Worm (Caenorhabditis elegans) whole organism, dauer: ENCODE data around the gene math-33.
"Not testable (repeated sequence)": the region's sequence is repeated elsewhere in the genome, so short reads cannot be mapped to it uniquely, and the experiment has no call there.

Experiments used
- unc-62 ChIP-seq: sonication (generic microtip); optimal IDR thresholded peaks from 2 replicates; lab custom pipeline; 2017; ENCODE audit warnings: missing biosample characterization, missing genetic modification reagents, missing genetic modification characterization

Gene math-33

DNA sequence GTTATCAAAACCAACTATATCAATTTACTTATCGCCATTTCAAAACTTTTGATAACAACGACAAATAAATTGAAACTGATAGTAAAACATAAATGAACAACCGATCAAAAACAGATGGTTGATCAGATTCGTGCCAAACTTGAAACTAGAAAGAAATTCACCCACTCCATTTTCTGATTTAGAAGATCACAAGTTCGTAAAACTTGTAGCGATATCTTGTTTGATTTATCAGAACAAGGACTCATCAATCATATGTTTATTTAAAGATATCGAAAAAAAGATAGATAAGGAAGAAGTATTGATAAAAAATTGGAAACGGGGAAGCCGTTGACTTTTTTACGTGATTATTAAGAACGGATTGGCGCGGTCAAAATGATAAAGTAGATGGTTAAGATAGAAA, 26.6 kb upstream of the math-33 start:
- no peak for TF ChIP-seq unc-62

DNA sequence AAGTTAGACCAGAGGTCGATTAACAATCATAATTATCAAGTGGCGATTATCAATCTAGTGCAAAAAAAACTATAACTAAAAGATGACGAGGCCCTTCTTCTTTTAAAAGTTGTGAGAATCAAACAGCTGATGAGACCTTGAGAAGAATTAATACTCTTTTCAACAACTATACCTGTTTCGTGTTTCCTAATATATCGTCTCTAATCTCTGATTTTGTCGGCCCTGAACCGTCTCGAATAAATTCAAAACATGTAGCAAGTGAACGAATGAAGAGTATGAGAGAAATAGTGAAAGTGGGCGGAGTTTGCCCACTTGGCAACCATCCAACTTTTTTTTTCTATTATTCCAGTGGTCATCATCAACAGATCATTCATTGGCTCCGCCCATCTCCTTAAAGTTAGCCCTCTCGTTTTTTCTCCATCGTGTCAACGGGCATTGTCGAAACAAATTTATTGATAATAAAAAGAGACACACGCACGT, 26.1 kb upstream of the math-33 start, which contains the start of gene Y42A5A.1:
Gene Y42A5A.1, plus strand, starts transcription at position 430 of the 480 bp plus-strand sequence.
- TF ChIP-seq unc-62 = no peak

DNA sequence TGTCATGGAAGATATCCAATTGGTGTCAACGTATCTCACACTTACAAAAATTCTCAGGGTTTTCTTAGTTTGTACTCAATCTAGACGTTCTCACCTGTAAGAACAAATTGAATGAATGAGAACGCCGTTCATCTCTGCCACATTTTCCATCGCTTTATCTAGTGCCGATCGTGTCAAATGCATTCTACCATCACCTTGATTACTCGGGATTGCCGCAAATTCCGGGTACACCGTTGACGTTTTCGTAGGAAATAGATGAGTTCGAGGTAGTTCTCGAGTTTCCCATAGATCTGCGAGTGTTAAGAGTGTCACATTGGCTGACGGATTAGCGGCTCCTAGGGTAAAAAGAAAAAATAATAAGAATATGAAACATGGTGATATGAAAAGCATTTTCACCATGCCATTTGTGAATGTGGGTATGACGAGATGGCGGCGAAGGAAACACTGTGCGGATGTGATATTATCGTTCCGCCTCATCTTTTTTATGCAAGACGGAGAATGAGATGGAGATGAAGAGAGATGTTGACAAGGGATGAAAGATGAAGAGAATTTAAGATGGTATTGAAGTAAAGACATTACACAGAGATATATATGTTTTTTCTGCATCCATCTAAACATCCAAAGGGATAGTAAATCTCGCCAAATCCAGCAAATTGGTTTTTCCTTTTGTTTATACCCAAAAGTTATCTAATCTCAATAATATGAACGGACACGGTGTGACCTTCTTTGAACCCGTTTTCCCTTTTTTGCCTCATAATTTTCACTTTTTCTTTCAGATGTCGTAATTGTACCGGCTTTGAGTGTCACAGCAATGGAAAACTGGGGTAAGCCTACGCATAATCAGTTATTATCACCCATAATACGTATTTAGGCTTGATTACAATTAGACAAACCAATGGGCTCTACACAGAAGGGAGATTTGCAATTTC, 20.3 kb upstream of the math-33 start, which contains the start of gene lact-8:
Gene lact-8, minus strand, starts transcription at position 445 of the 929 bp plus-strand sequence.
- TF ChIP-seq unc-62 = no peak

DNA sequence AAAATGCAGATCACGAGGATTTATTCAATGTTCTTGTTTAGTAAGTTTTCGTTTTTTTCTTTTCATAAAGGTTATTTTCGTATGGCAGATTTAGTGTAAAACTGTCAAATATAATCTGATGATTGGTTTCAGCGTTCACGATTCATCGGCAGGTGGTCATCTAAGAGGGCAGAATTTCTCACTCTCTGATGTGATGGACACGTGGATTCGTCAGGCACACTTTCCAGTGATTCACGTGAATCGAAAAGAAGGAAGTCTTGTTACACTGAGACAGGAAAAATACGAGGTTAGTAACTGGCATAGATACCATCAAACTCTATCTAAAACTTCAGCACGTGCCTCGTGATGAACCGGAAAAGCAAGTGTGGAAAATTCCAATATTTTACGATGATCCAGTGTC, 19.0 kb upstream of the math-33 start:
- TF ChIP-seq unc-62 = no peak

DNA sequence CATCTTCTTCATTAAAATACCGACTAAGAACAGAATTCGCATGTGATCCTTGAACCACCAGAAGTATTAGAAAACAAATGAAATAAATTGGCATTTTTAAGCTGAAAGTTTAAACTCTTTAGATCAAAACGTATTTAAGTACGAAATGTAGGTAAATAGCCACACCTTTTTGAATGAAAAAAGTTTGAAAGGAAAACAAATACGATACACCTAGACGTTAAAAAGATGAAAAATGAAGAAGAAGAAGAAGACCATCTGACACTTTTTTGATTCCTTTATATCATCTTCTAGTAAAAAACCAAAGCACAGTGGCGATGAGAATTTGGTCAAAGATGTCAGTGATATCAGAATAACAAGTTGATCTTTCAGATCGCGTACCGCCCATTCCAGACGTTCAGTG, 17.8 kb upstream of the math-33 start, which contains the start of gene Y42A5A.3:
Gene Y42A5A.3, minus strand, starts transcription at position 101 of the 400 bp plus-strand sequence.
- no peak for TF ChIP-seq unc-62

DNA sequence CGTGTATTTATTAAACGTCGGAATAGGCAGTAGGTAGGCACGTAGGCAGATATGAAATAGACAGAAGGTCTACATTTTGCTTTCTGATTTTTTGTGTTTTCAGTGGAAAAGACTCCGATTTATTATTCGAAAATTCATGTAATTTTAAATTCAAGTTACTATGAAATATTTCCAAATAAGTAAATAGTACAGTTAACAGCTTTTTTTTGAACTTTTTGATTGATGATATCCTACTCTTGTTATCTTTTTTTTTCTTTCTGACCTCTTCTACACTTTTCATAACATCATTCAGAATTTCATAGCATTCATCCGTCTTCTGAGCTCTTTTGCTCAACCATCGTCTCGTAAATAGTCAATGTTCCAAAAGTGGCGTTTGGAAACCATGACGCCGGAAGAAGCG, 15.1 kb upstream of the math-33 start, which contains the start of gene cdkl-1:
Gene cdkl-1, plus strand, starts transcription at position 301 of the 400 bp plus-strand sequence.
- TF ChIP-seq unc-62 = no peak

DNA sequence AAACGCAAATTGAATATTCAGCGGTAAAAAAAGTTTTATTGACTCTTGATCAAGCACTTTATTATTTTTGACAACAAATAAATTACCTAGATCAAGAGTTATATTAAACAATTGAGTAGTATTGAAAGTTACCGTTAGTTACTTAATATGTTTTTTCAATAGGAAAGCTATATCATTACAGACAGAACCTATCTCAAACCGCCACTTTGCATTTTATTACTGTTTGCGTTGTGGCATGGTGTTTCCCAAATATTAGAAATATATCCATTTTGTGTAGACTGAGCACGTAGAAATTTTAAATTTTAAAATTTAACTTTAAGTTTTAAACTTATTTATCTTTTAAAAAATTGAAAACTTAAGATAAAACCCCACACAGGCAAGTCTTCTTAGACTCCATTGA, 9.3 kb upstream of the math-33 start:
- no peak for TF ChIP-seq unc-62

DNA sequence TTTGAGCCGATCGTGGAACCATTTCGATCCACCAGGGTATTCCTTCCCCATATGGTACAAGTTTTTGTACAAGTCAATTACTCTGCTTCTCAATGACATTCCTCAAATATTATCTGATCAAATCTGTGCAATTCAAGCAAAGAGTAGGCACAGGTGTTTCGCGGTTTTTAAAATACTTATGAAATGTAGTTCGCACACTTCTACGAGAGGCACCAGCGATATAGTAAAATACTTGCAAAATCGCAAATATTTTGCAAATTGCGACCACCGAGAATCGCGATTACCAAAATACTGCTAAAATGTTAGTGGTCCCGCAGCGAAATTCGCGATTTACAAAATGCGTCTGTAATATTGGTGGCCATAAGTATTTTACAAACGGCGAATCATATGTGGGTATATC, 4.1 kb upstream of the math-33 start, which contains the start of gene Y42A5A.5:
Gene Y42A5A.5, minus strand, starts transcription at position 101 of the 400 bp plus-strand sequence.
- TF ChIP-seq unc-62 = not testable (repeated sequence)

DNA sequence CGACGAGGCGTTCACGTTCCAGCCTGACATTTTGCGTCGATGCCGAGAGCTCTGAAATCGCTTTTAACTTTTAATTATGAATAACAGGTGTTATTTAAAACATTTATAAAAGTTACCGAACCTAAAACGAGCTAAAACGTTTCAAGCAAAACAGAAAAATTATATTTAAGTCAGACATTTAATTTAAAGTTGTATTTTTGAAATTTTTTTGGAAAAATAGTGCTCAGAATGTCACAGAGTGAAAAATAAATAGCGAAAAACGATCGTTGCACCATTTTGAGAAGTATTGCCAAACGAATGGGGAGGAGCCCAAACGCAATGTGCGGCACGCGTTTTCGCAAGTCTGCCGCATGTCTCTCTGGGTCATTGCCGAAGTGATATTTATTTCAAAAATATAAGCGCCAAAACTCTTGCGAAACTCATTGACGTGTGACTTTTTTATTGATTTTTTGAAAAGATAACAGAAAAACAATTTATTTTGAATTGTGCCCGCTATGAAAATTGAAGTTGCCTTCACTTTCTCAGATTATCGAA, 599 bp upstream of the math-33 start, which contains the start of gene erfa-3:
Gene erfa-3, minus strand, starts transcription at position 51 of the 534 bp plus-strand sequence.
- TF ChIP-seq unc-62 = no peak

DNA sequence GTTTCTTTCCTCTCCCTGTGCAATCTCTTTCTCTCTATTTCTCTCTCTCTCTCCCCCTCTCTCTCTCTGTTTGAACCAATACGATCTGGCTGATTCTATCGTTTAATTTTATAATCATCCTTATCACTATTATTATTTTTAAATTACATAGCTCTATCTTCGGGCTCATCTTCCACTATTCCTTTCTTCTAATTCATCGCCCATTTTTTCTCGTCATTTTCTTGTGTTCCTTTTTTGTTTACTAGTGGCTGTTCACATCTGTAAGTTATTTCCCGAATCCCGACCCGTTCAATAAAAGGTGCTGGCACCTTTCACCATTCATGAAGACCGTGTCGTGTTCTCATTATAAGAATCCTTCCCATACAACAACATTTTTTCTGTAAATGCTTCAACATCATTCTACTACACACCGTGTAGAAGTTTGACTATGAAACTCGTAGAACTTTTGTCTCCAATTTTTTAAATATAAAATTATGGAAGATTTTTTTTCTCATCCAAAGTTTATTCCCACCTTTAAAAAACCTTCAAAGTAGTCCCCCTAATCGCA, 4.5 kb downstream of the math-33 start:
- no peak for TF ChIP-seq unc-62

DNA sequence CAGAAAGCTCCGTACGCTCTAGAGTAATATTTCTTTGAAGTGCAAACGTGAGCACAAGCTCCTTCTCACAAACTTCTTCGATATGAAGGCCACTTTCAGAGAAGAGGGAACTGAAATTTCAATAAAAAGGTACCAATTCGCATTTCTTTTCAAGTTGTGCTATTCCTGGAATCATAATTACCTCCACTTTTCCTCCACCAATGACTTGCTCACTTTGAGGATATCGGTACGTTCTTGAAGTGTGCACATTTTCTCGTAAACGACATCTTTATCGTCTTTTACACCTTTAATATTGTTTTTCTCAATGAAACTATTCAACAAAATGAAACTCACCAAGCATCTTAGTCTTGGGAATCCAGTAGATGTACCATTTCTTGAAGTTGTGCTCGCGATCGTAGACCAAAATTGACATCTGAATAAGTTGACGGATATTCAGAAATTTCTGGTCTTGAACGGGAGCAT, 5.6 kb downstream of the math-33 start, which contains the start of gene scb-1:
Gene scb-1, minus strand, starts transcription at position 412 of the 462 bp plus-strand sequence.
- TF ChIP-seq unc-62 = no peak

DNA sequence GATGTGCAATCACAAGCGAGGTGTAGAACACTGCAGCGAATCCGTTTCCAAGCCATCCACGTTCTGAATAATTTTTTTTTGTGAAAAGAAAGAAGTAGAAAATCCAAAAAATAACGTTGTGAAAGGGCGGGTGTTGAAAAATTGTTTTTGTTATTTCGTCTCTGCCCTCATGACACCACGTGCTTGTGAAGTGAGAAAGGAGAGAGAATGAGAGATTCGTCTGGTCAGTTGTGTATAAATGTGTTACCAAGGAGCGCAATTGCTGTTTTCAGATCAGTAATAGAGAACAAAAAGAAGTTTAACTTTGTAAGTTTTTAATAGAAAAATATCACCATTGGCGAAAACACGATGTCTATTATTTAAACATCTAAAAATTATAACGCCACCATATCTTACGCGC, 7.5 kb downstream of the math-33 start:
- no peak for TF ChIP-seq unc-62

DNA sequence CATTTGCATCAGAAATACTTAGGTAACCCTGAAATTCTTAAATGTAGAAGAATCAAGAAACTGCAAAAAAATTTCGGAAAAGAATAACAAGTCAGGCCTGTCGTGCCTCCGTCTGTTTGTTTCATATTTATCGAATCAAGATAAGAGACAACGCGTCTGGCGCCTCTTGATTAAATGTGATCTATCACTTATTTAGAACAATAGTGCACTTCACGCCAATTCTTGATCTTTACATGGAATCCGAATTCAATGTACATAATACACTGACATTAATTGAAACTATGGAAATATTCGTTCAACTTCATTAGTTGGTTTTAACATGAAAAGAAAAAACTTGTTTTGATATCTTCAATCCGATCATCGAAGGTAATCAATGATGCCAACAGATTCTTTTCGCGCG, 8.8 kb downstream of the math-33 start, which contains the start of gene mboa-2:
Gene mboa-2, minus strand, starts transcription at position 28 of the 400 bp plus-strand sequence.
- TF ChIP-seq unc-62 = no peak

DNA sequence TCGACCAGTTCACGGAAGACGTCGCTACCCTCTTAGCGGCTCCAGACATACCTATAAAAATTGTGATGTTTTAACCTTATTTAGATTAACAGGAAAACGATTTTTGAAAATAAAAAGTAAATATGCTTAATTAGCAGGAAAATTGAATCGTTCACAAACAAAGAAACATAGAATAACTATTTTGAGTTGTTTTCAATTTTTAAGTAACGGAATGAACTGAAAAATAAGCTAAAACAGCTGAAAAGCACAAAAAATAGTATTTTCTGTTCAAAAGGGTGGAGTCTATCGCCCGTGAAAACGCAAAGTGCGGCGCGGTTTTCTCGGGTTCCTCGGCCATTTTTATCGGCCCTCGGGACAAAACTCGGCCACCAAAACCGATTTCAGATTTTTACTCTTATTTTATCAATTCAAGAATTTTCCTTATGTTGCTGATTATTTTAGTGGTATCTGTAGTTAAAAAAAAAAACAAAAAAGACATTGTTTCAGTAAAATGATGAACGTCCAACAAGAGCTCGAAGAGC, 10.2 kb downstream of the math-33 start, which contains the start of the genes atp-5 and lmtr-3:
Gene atp-5, minus strand, starts transcription at position 51 of the 521 bp plus-strand sequence.
Gene lmtr-3, plus strand, starts transcription at position 370 of the 521 bp plus-strand sequence.
- TF ChIP-seq unc-62 = no peak

DNA sequence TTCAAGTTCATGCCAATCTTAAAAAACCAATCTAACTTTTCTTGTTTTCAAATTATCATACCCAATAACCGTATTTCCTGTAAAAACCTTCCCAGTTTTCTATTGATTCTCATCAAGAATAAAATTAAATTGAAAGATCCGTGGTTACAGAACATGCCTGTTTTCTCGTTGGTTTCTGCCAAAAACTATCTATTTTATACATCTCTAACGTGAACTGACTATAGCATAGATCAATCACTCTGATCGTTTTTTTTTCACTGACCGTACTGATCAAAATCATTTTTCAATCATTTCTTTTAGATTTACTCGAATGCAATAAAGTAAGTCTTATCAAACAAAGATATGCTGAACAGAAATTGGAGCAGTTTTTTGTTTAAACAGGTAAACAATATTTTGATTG, 11.2 kb downstream of the math-33 start, which contains the start of gene C06H2.2:
Gene C06H2.2, plus strand, starts transcription at position 301 of the 400 bp plus-strand sequence.
- TF ChIP-seq unc-62 = no peak

DNA sequence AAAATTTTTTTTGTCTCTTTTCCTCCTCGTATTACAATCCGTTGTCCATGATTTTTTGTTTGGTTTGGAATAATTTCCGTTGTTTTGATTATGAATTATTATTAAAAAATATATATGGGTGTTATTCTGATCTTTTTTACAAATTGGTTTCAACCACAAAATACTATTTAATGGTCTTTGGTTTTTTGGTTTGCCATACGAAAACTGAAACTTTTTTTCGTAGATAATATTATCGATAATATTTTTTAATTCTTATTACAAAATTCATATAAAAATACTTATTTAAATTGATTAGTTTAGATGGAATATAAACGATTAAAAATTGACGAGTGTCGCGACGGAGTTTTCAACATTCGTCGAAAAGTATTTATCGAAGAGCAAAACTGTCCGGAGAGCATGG, 13.5 kb downstream of the math-33 start, which contains the start of gene jmjd-5:
Gene jmjd-5, plus strand, starts transcription at position 301 of the 400 bp plus-strand sequence.
- TF ChIP-seq unc-62 = no peak
